Worm (Caenorhabditis elegans): ENCODE data around the gene ubh-4.

The ubh-4 gene

DNA sequence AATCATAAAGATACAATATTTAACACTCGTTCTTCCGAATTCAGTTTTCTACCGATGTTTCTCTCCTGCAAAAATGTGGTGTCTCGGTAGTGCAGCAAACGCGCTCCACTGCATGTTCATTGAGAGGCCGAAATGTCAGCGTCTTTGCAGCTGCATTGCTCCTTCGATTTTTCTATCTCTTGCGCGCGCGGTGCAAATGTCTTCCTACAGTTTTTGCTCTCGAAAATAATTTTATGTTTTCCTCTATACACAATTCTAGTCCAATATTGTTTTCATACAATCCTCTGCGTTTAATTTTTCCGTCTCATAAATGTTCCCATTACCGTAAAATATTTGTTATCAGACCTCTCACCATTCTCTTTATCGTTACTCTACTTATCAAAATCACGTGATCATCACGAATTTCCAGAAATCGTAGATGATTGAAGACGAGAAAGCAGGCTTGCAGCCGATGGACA is 23.0 kb upstream of the ubh-4 start, which contains the start of gene ufd-2 (continued):
- no peak for TF ChIP-seq sptf-2 (GFP tag; optimal IDR thresholded peaks at IDR 0.05)
- no peak for TF ChIP-seq somi-1 (GFP tag; optimal IDR thresholded peaks at IDR 0.05)
- TF ChIP-seq Y53G8AR.9 (GFP tag; conservative IDR thresholded peaks at IDR 0.05), result no peak
- TF ChIP-seq ceh-58 (GFP tag; IDR thresholded peaks at IDR 0.05), result no peak
- TF ChIP-seq lsy-27 (tag; optimal IDR thresholded peaks at IDR 0.05; ENCODE audit: borderline replicate concordance, insufficient read depth), result no peak
- TF ChIP-seq attf-5 (GFP tag; optimal IDR thresholded peaks at IDR 0.05), result peak; percentile 82
- TF ChIP-seq madf-8 (GFP tag; conservative IDR thresholded peaks at IDR 0.05), result peak; percentile 53; the same call in 1 of the 2 replicates
- TF ChIP-seq rpc-1 (optimal IDR thresholded peaks at IDR 0.05), result no peak
- no peak for TF ChIP-seq rpc-1 (tag; optimal IDR thresholded peaks at IDR 0.05)
- TF ChIP-seq mcd-1 (GFP tag; IDR thresholded peaks at IDR 0.05), result peak; percentile 94
- TF ChIP-seq hlh-26 (GFP tag; conservative IDR thresholded peaks at IDR 0.05), result no peak
- TF ChIP-seq egrh-3 (GFP tag; IDR thresholded peaks at IDR 0.05), result peak; percentile 64
- no peak for TF ChIP-seq snpc-1.3 (tag; optimal IDR thresholded peaks at IDR 0.05; ENCODE audit: insufficient read depth)
- peak; percentile 80 for TF ChIP-seq ztf-18 (tag; optimal IDR thresholded peaks at IDR 0.05)
- TF ChIP-seq madf-6 (GFP tag; IDR thresholded peaks at IDR 0.05), result no peak
- peak; percentile 48 for TF ChIP-seq dpl-1 (GFP tag; optimal IDR thresholded peaks at IDR 0.05)
- no peak for TF ChIP-seq Y56A3A.18 (GFP tag; IDR thresholded peaks at IDR 0.05)
- TF ChIP-seq F55B11.4 (tag; optimal IDR thresholded peaks at IDR 0.05; ENCODE audit: borderline replicate concordance, insufficient read depth), result no peak
- no peak for TF ChIP-seq ztf-3 (GFP tag; optimal IDR thresholded peaks at IDR 0.05)

DNA sequence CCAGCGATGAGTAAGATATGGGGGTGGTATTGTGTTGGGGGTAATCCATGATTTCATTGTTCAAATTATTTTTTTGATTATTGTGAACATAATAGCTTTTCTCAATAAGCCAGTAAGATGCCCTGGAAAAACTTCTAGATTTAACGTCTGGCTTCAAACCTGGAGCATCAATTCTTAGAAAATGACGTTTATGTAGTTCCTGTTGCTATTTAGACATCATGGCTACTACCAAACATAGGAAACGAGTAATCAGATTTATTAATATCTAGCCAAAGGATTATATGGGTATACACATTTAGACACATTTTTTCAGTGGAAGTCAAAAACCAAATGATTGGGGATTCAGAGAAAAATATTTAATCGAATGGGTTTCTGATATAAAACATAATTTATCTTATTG is 20.1 kb upstream of the ubh-4 start:
- TF ChIP-seq chd-7 (tag; optimal IDR thresholded peaks at IDR 0.05) (no peak), Y95B8A.8 (GFP tag; IDR thresholded peaks at IDR 0.05) (no peak), nhr-90 (tag; optimal IDR thresholded peaks at IDR 0.05) (no peak), pha-4 (tag; optimal IDR thresholded peaks at IDR 0.05) (no peak), ekl-4 (GFP tag; IDR thresholded peaks at IDR 0.05) (no peak), egrh-3 (GFP tag; IDR thresholded peaks at IDR 0.05) (no peak), attf-5 (GFP tag; optimal IDR thresholded peaks at IDR 0.05) (no peak), xnd-1 (tag; optimal IDR thresholded peaks at IDR 0.05) (no peak)

DNA sequence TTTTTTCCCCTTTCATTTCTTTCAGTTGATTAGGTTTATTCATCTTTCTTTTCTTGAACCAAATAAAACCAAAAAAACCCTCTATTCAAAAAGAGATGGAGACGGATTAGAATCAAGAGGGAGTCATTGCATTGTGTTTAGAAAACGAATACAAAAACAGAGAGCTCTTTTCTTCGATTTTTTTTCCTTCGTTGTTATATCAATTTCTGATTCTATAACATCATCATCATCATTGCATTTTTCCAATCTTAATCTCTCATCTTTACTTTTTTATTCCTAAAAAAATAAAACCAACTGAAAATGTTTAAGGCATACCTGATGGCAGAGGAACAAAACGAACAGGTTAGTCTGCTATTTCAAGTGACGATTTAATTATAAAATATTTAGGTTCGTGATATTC is 19.4 kb upstream of the ubh-4 start, which contains the start of gene T05H10.8:
Gene T05H10.8 (plus strand): TSS at position 301 of the 400 bp plus-strand sequence.
- TF ChIP-seq C06A6.2 (GFP tag; conservative IDR thresholded peaks at IDR 0.05), result no peak
- no peak for TF ChIP-seq madf-10 (tag; optimal IDR thresholded peaks at IDR 0.05)

DNA sequence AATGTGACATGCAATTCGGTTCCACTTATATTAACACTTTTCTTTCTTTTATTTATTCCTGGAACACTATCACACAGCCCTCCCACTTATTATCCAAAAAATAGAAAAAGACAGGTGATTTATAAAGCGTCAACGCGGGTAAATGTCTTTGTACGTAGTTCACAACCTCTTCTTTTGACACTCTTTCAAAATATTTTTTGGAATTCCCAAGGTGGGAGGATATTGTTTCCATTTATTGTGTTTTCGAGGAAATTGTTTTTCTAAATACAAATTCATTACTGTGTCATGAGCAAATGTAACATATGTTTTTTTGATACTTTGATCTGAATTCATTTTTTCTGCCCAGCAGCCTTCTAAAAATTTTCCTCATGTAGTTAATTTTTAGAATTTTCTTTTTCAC is 18.5 kb upstream of the ubh-4 start:
- no peak for TF ChIP-seq dox-1 (GFP tag; IDR thresholded peaks at IDR 0.05)
- no peak for TF ChIP-seq F49E8.2 (tag; optimal IDR thresholded peaks at IDR 0.05; ENCODE audit: insufficient read depth)
- TF ChIP-seq dpff-1 (tag; optimal IDR thresholded peaks at IDR 0.05), result no peak

- TF ChIP-seq let-607 (tag; optimal IDR thresholded peaks at IDR 0.05) (no peak), ztf-22 (GFP tag; optimal IDR thresholded peaks at IDR 0.05) (no peak), F39B2.1 (GFP tag; IDR thresholded peaks at IDR 0.05) (no peak), egl-18 (GFP tag; IDR thresholded peaks at IDR 0.05) (no peak), ccch-3 (GFP tag; optimal IDR thresholded peaks at IDR 0.05) (no peak), nhr-90 (tag; optimal IDR thresholded peaks at IDR 0.05) (no peak), hsf-1 (GFP tag; IDR thresholded peaks at IDR 0.05) (no peak), cebp-2 (GFP tag; IDR thresholded peaks at IDR 0.05) (no peak), F57A8.1 (GFP tag; optimal IDR thresholded peaks at IDR 0.05) (no peak), F37B4.10 (GFP tag; IDR thresholded peaks at IDR 0.05) (no peak), lin-54 (GFP tag; optimal IDR thresholded peaks at IDR 0.05) (no peak), zfh-2 (GFP tag; conservative IDR thresholded peaks at IDR 0.05) (no peak), ZK185.1 (tag; optimal IDR thresholded peaks at IDR 0.05; ENCODE audit: poor library complexity, severe bottlenecking) (no peak), C06A6.2 (GFP tag; conservative IDR thresholded peaks at IDR 0.05) (no peak), lsy-27 (tag; optimal IDR thresholded peaks at IDR 0.05; ENCODE audit: borderline replicate concordance, insufficient read depth) (no peak), Y79H2A.3 (GFP tag; conservative IDR thresholded peaks at IDR 0.05) (no peak), madf-6 (GFP tag; IDR thresholded peaks at IDR 0.05) (no peak)
Measured at ce11 chrII:8052850-8053249, 13.5 kb upstream of the ubh-4 start, which contains the start of gene T05H10.4. Gene T05H10.4, plus strand, starts transcription at chrII:8053150.
